Fruit fly (Drosophila melanogaster) whole organism, prepupa: ENCODE results near the gene CG8173.
A peak's percentile ranks its signal among the peaks of the same experiment; 100 is the strongest.

Experiments
- Blimp-1 ChIP-seq: fragments of 200-800 bp; sonication (Bioruptor generic); optimal IDR thresholded peaks from 3 replicates; lab custom pipeline; 2017; ENCODE audit warnings: missing biosample characterization, missing genetic modification characterization, mild to moderate bottlenecking, moderate library complexity, missing genetic modification reagents
- CG10631 ChIP-seq: fragments of 200-800 bp; sonication (Bioruptor generic); optimal IDR thresholded peaks from 2 replicates; lab custom pipeline; 2016; ENCODE audit warnings: missing biosample characterization, missing genetic modification characterization
- CG10669 ChIP-seq: fragments of 200-800 bp; sonication (Bioruptor generic); optimal IDR thresholded peaks from 3 replicates; lab custom pipeline; 2018; ENCODE audit warnings: missing biosample characterization, mild to moderate bottlenecking, missing genetic modification characterization, moderate library complexity
- CG11294 ChIP-seq: fragments of 200-800 bp; sonication (Bioruptor generic); IDR thresholded peaks from 2 replicates; pipeline ENCODE4 v1.3.6; 2022; ENCODE audit warnings: missing biosample characterization, missing genetic modification characterization
- CG11762 ChIP-seq: fragments of 200-800 bp; sonication (Bioruptor generic); optimal IDR thresholded peaks from 3 replicates; lab custom pipeline; 2016; ENCODE audit warnings: missing biosample characterization, missing genetic modification characterization; ENCODE audit not compliant: insufficient read depth
- CG11902 ChIP-seq: fragments of 200-800 bp; sonication (Bioruptor generic); optimal IDR thresholded peaks from 3 replicates; lab custom pipeline; 2016; ENCODE audit warnings: missing biosample characterization, missing genetic modification characterization
- CG1621 ChIP-seq: fragments of 200-800 bp; sonication (Bioruptor generic); optimal IDR thresholded peaks from 3 replicates; lab custom pipeline; 2018; ENCODE audit warnings: missing biosample characterization, mild to moderate bottlenecking, missing genetic modification characterization
- CG16779 ChIP-seq: fragments of 200-800 bp; sonication (Bioruptor generic); optimal IDR thresholded peaks from 3 replicates; lab custom pipeline; 2017; ENCODE audit warnings: missing biosample characterization, mild to moderate bottlenecking, missing genetic modification characterization
- CG3032 ChIP-seq: fragments of 200-800 bp; optimal IDR thresholded peaks from 2 replicates; lab custom pipeline; 2019; ENCODE audit warnings: missing biosample characterization, mild to moderate bottlenecking, missing genetic modification characterization, moderate library complexity
- CG32006 ChIP-seq: fragments of 200-800 bp; sonication (Bioruptor generic); optimal IDR thresholded peaks from 3 replicates; lab custom pipeline; 2017; ENCODE audit warnings: missing biosample characterization, mild to moderate bottlenecking, missing genetic modification characterization
- CG3919 ChIP-seq: fragments of 200-800 bp; sonication (Bioruptor generic); optimal IDR thresholded peaks from 3 replicates; lab custom pipeline; 2016; ENCODE audit warnings: missing biosample characterization, missing genetic modification characterization
- CG4318 ChIP-seq: fragments of 200-800 bp; sonication (Bioruptor generic); optimal IDR thresholded peaks from 3 replicates; lab custom pipeline; 2017; ENCODE audit warnings: missing biosample characterization, mild to moderate bottlenecking, missing genetic modification characterization
- CG6163 ChIP-seq: fragments of 200-800 bp; sonication (Bioruptor generic); IDR thresholded peaks from 3 replicates; pipeline ENCODE4 v1.3.6; 2022; ENCODE audit warnings: missing biosample characterization, missing genetic modification characterization
- CG6792 ChIP-seq: fragments of 200-800 bp; sonication (Bioruptor generic); optimal IDR thresholded peaks from 3 replicates; lab custom pipeline; 2016; ENCODE audit warnings: missing biosample characterization, missing genetic modification characterization
- CG6808 ChIP-seq: fragments of 200-800 bp; sonication (Bioruptor generic); optimal IDR thresholded peaks from 3 replicates; lab custom pipeline; 2017; ENCODE audit warnings: missing biosample characterization, missing genetic modification characterization, mild to moderate bottlenecking, moderate library complexity, missing genetic modification reagents
- CG6854 ChIP-seq: fragments of 200-800 bp; sonication (Bioruptor generic); optimal IDR thresholded peaks from 2 replicates; lab custom pipeline; 2017; ENCODE audit warnings: missing biosample characterization, mild to moderate bottlenecking, missing genetic modification characterization
- CG8319 ChIP-seq: fragments of 200-800 bp; sonication (Bioruptor generic); optimal IDR thresholded peaks from 3 replicates; lab custom pipeline; 2016; ENCODE audit warnings: missing biosample characterization, missing genetic modification characterization
- CG8632 ChIP-seq: fragments of 200-800 bp; sonication (Bioruptor generic); optimal IDR thresholded peaks from 3 replicates; lab custom pipeline; 2016; ENCODE audit warnings: missing biosample characterization, missing genetic modification characterization
- CG9139 ChIP-seq: fragments of 200-800 bp; sonication (Bioruptor generic); optimal IDR thresholded peaks from 3 replicates; lab custom pipeline; 2017; ENCODE audit warnings: missing biosample characterization, mild to moderate bottlenecking, missing genetic modification characterization
- Eip93F ChIP-seq: fragments of 200-800 bp; sonication (Bioruptor generic); optimal IDR thresholded peaks from 2 replicates; lab custom pipeline; 2016; ENCODE audit warnings: missing biosample characterization, mild to moderate bottlenecking, missing genetic modification characterization
- Ets21C ChIP-seq: fragments of 200-800 bp; sonication (Bioruptor generic); optimal IDR thresholded peaks from 3 replicates; lab custom pipeline; 2016; ENCODE audit warnings: missing biosample characterization, missing genetic modification characterization
- Ets96B ChIP-seq: fragments of 200-800 bp; optimal IDR thresholded peaks from 2 replicates; lab custom pipeline; 2019; ENCODE audit warnings: missing biosample characterization, mild to moderate bottlenecking, missing genetic modification characterization, moderate library complexity
- Gug ChIP-seq: fragments of 200-800 bp; sonication (Bioruptor generic); IDR thresholded peaks from 2 replicates; pipeline ENCODE4 v1.3.6; 2022; ENCODE audit warnings: missing biosample characterization, missing genetic modification characterization
- Hr38 ChIP-seq: sonication (Bioruptor generic); optimal IDR thresholded peaks from 2 replicates; lab custom pipeline; 2016; ENCODE audit warnings: missing biosample characterization, missing genetic modification characterization
- Hr39 ChIP-seq: fragments of 200-800 bp; sonication (Bioruptor generic); optimal IDR thresholded peaks from 2 replicates; lab custom pipeline; 2016; ENCODE audit warnings: missing biosample characterization, missing genetic modification characterization
- Lpt ChIP-seq: fragments of 200-800 bp; sonication (Bioruptor generic); optimal IDR thresholded peaks from 3 replicates; lab custom pipeline; 2016; ENCODE audit warnings: missing biosample characterization, missing genetic modification characterization
- Met ChIP-seq: fragments of 200-800 bp; sonication (Bioruptor generic); optimal IDR thresholded peaks from 3 replicates; lab custom pipeline; 2016; ENCODE audit warnings: missing biosample characterization, missing genetic modification characterization
- OdsH ChIP-seq: fragments of 200-800 bp; sonication (Bioruptor generic); optimal IDR thresholded peaks from 3 replicates; lab custom pipeline; 2016; ENCODE audit warnings: missing biosample characterization, missing genetic modification characterization
- Smox ChIP-seq: fragments of 200-800 bp; sonication (Bioruptor generic); optimal IDR thresholded peaks from 3 replicates; lab custom pipeline; 2016; ENCODE audit warnings: missing biosample characterization, missing genetic modification characterization
- Sox102F ChIP-seq: fragments of 200-800 bp; sonication (Bioruptor generic); optimal IDR thresholded peaks from 2 replicates; lab custom pipeline; 2016; ENCODE audit warnings: missing biosample characterization, mild to moderate bottlenecking, missing genetic modification characterization
- Sox15 ChIP-seq: fragments of 200-800 bp; sonication (Bioruptor generic); optimal IDR thresholded peaks from 3 replicates; lab custom pipeline; 2016; ENCODE audit warnings: missing biosample characterization, missing genetic modification characterization
- acj6 ChIP-seq: fragments of 200-800 bp; sonication (Bioruptor generic); optimal IDR thresholded peaks from 3 replicates; lab custom pipeline; 2016; ENCODE audit warnings: missing biosample characterization, missing genetic modification characterization
- cyc ChIP-seq: fragments of 200-800 bp; sonication (Bioruptor generic); optimal IDR thresholded peaks from 3 replicates; lab custom pipeline; 2016; ENCODE audit warnings: missing biosample characterization, missing genetic modification characterization
- dac ChIP-seq: fragments of 200-800 bp; sonication (Bioruptor generic); optimal IDR thresholded peaks from 2 replicates; lab custom pipeline; 2017; ENCODE audit warnings: missing biosample characterization, mild to moderate bottlenecking, missing genetic modification characterization
- dsx ChIP-seq: fragments of 200-800 bp; optimal IDR thresholded peaks from 3 replicates; lab custom pipeline; 2019; ENCODE audit warnings: missing biosample characterization, mild to moderate bottlenecking, missing genetic modification characterization, moderate library complexity; ENCODE audit not compliant: poor library complexity, severe bottlenecking
- esn ChIP-seq: fragments of 200-800 bp; sonication (Bioruptor generic); optimal IDR thresholded peaks from 2 replicates; lab custom pipeline; 2016; ENCODE audit warnings: missing biosample characterization, mild to moderate bottlenecking, missing genetic modification characterization, moderate library complexity
- fd59A ChIP-seq: fragments of 200-800 bp; sonication (Bioruptor generic); optimal IDR thresholded peaks from 2 replicates; lab custom pipeline; 2017; ENCODE audit warnings: missing biosample characterization, mild to moderate bottlenecking, missing genetic modification characterization, missing genetic modification reagents
- fd85E ChIP-seq: fragments of 200-800 bp; sonication (Bioruptor generic); optimal IDR thresholded peaks from 3 replicates; lab custom pipeline; 2016; ENCODE audit warnings: missing biosample characterization, missing genetic modification characterization
- fkh ChIP-seq: fragments of 200-800 bp; sonication (Bioruptor generic); optimal IDR thresholded peaks from 3 replicates; lab custom pipeline; 2017; ENCODE audit warnings: missing biosample characterization, mild to moderate bottlenecking, missing genetic modification characterization, moderate library complexity
- lz ChIP-seq: fragments of 200-800 bp; sonication (Bioruptor generic); optimal IDR thresholded peaks from 3 replicates; lab custom pipeline; 2016; ENCODE audit warnings: missing biosample characterization, missing genetic modification characterization
- pdm3 ChIP-seq: fragments of 200-800 bp; sonication (Bioruptor generic); optimal IDR thresholded peaks from 3 replicates; lab custom pipeline; 2016; ENCODE audit warnings: missing biosample characterization, missing genetic modification characterization
- salr ChIP-seq, 2 experiments: fragments of 200-800 bp; sonication (Bioruptor generic); optimal IDR thresholded peaks; 3 replicates each; lab custom pipeline; 2016 to 2018; ENCODE audit warnings: missing biosample characterization in 2 of 2, missing genetic modification characterization in 2 of 2, mild to moderate bottlenecking in 1 of 2
- ss ChIP-seq, 2 experiments: fragments of 200-800 bp; sonication (Bioruptor generic); optimal IDR thresholded peaks; 2 replicates in 1 of 2; 3 replicates in 1 of 2; lab custom pipeline; 2017 to 2018; ENCODE audit warnings: mild to moderate bottlenecking in 2 of 2, missing biosample characterization in 2 of 2, missing genetic modification characterization in 2 of 2, moderate library complexity in 1 of 2
- topi ChIP-seq: fragments of 200-800 bp; sonication (Bioruptor generic); optimal IDR thresholded peaks from 3 replicates; lab custom pipeline; 2016; ENCODE audit warnings: missing biosample characterization, missing genetic modification characterization
- vri ChIP-seq: fragments of 200-800 bp; sonication (Bioruptor generic); optimal IDR thresholded peaks from 3 replicates; lab custom pipeline; 2016; ENCODE audit warnings: missing biosample characterization, mild to moderate bottlenecking, missing genetic modification characterization

CG8173 gene

DNA sequence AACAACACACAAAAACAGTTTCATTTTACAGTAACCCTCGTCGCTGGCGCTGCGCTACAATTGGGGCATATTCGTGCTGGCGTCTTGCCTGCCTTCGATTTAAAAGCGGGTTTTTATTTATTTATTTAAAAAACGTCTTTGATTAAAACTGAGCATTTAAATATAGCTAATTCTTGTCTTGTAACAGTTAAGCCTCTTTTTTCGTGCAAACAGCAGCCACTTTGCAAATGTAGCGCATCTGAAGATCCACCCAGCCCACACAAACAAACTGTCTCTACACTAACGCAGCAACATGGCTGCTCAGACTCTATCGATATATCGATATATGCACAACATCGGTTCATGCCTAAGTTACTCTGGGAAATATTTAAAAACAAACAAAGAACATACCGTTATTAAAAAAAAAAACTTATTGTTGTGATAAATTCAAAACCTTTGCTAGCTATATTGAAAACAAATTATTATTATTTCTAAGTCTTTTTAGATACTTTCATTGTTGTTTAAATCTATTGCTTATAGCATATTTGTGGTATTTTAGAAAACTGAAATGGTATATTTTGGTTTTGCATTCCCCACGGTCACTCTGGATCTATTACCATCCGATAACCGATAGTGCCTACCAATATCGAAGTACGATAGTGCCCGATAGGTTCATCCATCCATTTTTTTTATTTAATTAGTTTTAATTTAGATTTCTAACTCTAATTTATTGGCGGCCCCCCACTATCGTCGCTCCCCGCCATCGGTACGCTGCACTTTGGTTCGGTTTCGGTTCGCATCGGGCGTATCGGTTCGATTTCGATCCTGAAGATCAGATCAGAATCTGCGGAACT, 6.5 kb downstream of the CG8173 start, which contains the start of the genes CG8188 and par-6 (continued):
- peak; percentile 82 for TF ChIP-seq CG10669 (GFP tag; lab: Kevin White, UChicago)
- TF ChIP-seq Eip93F (GFP tag; lab: Kevin White, UChicago) = peak; percentile 70
- peak; percentile 92 for TF ChIP-seq Hr39 (GFP tag; lab: Kevin White, UChicago)
- TF ChIP-seq CG16779 = peak; percentile 59
- peak; percentile 69 for TF ChIP-seq fd59A (GFP tag; lab: Kevin White, UChicago)
- TF ChIP-seq vri (GFP tag; lab: Kevin White, UChicago) = peak; percentile 80
- TF ChIP-seq CG3032 = peak; percentile 86
- TF ChIP-seq CG3919 = peak; percentile 87
- TF ChIP-seq Ets21C (GFP tag; lab: Kevin White, UChicago) = peak; percentile 87
- peak; percentile 85 for TF ChIP-seq Ets96B
- peak; percentile 86 for TF ChIP-seq Sox15
- TF ChIP-seq CG1621 = peak; percentile 72
- peak; percentile 75 for TF ChIP-seq CG6808 (GFP tag; lab: Kevin White, UChicago)

DNA sequence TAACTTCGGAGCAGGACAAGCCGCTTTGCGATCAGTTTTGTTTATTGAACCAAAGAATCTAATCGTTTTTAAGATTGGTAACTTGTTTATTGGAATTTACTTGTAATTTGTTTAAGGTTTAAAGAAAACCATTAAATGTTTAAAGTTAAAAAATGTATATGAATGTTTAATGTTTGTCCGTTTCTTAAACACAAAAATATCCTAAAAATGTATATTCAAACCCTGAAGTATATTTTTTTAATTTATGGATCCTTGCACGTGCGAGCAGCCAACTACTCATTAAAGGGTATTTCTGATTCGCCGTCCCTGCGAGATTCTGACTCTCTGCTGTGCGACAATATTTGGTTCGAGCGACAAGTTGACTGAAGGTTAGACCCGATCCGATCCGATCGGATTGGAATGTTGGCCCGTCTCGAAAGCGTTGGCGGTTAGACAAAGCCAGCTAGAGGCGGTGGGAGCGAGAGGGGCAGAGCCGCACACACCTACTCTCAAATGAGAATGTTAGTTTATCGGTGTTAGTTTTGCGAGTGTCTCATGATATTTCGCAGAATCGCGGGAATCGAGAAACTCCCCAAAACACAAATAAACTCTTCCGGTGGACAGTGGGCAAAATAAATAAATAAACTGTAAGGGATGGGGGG, 10.5 kb downstream of the CG8173 start:
- TF ChIP-seq CG11902 = peak; percentile 75
- TF ChIP-seq CG6854 = peak; percentile 57
- peak; percentile 58 to 87 for TF ChIP-seq salr (GFP tag; optimal IDR thresholded peaks at IDR 0.05; lab: Kevin White, UChicago)
- TF ChIP-seq Met (GFP tag; lab: Kevin White, UChicago) = peak; percentile 93
- peak; percentile 88 for TF ChIP-seq CG6792 (GFP tag; lab: Kevin White, UChicago)
- TF ChIP-seq pdm3 (GFP tag; lab: Kevin White, UChicago) = peak; percentile 92
- peak; percentile 80 for TF ChIP-seq Blimp-1 (GFP tag; lab: Kevin White, UChicago)
- peak; percentile 79 for TF ChIP-seq CG11762 (GFP tag; lab: Kevin White, UChicago)
- peak; percentile 93 for TF ChIP-seq lz (GFP tag; lab: Kevin White, UChicago)
- TF ChIP-seq Smox = peak; percentile 90
- TF ChIP-seq vri (GFP tag; lab: Kevin White, UChicago) = peak; percentile 77
- TF ChIP-seq OdsH (GFP tag; lab: Kevin White, UChicago) = peak; percentile 87
- TF ChIP-seq dac (GFP tag; lab: Kevin White, UChicago) = peak; percentile 80
- peak; percentile 71 for TF ChIP-seq Lpt (GFP tag; lab: Kevin White, UChicago)
- peak; percentile 56 for TF ChIP-seq Gug (GFP tag; lab: Robert Waterston, UW)
- no peak for TF ChIP-seq Hr38 (GFP tag; lab: Kevin White, UChicago)
- TF ChIP-seq fd85E (GFP tag; lab: Kevin White, UChicago) = peak; percentile 57
- TF ChIP-seq Eip93F (GFP tag; lab: Kevin White, UChicago) = peak; percentile 79
- TF ChIP-seq CG10669 (GFP tag; lab: Kevin White, UChicago) = peak; percentile 86
- peak; percentile 85 for TF ChIP-seq CG8319
- TF ChIP-seq CG8632 (GFP tag; lab: Kevin White, UChicago) = peak; percentile 89
- peak; percentile 94 for TF ChIP-seq esn
- TF ChIP-seq CG4318 (GFP tag; lab: Kevin White, UChicago) = peak; percentile 84
- TF ChIP-seq CG3919 = peak; percentile 85
- TF ChIP-seq CG11294 (GFP tag; lab: Robert Waterston, UW) = peak; percentile 68; the same call in 1 of the 2 replicates
- TF ChIP-seq dsx (GFP tag; lab: Kevin White, UChicago) = peak; percentile 79
- peak; percentile 87 for TF ChIP-seq CG10631 (GFP tag; lab: Kevin White, UChicago)
- peak; percentile 86 for TF ChIP-seq acj6 (GFP tag; lab: Kevin White, UChicago)
- TF ChIP-seq CG16779 = peak; percentile 86
- peak; percentile 85 for TF ChIP-seq cyc
- peak; percentile 84 for TF ChIP-seq CG9139 (GFP tag; lab: Kevin White, UChicago)
- TF ChIP-seq fkh (GFP tag; lab: Kevin White, UChicago) = peak; percentile 70
- peak; percentile 74; the same call in 2 of the 3 replicates for TF ChIP-seq CG6163 (GFP tag; lab: Robert Waterston, UW)
- peak; percentile 92 for TF ChIP-seq Sox102F (GFP tag; lab: Kevin White, UChicago)
- peak; percentile 89 to 92 for TF ChIP-seq ss (GFP tag; optimal IDR thresholded peaks at IDR 0.05; lab: Kevin White, UChicago)
- peak; percentile 83 for TF ChIP-seq Ets96B
- peak; percentile 92 for TF ChIP-seq CG6808 (GFP tag; lab: Kevin White, UChicago)
- peak; percentile 95 for TF ChIP-seq CG32006
- TF ChIP-seq topi = peak; percentile 94
